Worm (Caenorhabditis elegans): ENCODE results near the gene Y69A2AR.18.

- TF ChIP-seq dve-1 (tag; optimal IDR thresholded peaks at IDR 0.05; ENCODE audit: insufficient read depth), result no peak
- no peak for TF ChIP-seq pha-4 (GFP tag; IDR thresholded peaks at IDR 0.05)
- TF ChIP-seq pha-4 (tag; optimal IDR thresholded peaks at IDR 0.05), result no peak
- no peak for TF ChIP-seq lin-29 (GFP tag; IDR thresholded peaks at IDR 0.05)
- no peak for TF ChIP-seq hlh-30 (tag; optimal IDR thresholded peaks at IDR 0.05; ENCODE audit: insufficient read depth)
- no peak for TF ChIP-seq sdz-12 (GFP tag; optimal IDR thresholded peaks at IDR 0.05)
- no peak for TF ChIP-seq ceh-82 (tag; optimal IDR thresholded peaks at IDR 0.05)
- no peak for TF ChIP-seq lir-3 (tag; optimal IDR thresholded peaks at IDR 0.05)
- TF ChIP-seq gei-8 (GFP tag; optimal IDR thresholded peaks at IDR 0.05), result no peak
- no peak for TF ChIP-seq lin-39 (tag; optimal IDR thresholded peaks at IDR 0.05)
- no peak for TF ChIP-seq nhr-11 (tag; optimal IDR thresholded peaks at IDR 0.05)
These were observed 46.5 kb downstream of the Y69A2AR.18 start, which contains the start of gene sprr-3 for ce11 chrIV:2542001-2542400.
